Fruit fly (Drosophila melanogaster) whole organism, embryonic: ENCODE data around the gene RpS5b.
A peak's percentile ranks its signal among the peaks of the same experiment; 100 is the strongest.

Experiments used
- Bdp1 ChIP-seq: fragments of 200-800 bp; sonication (Bioruptor generic); optimal IDR thresholded peaks from 3 replicates; lab custom pipeline; 2016; ENCODE audit warnings: missing biosample characterization, missing genetic modification characterization
- Bteb2 ChIP-seq: fragments of 200-800 bp; sonication (Bioruptor generic); optimal IDR thresholded peaks from 2 replicates; lab custom pipeline; 2016; ENCODE audit warnings: missing biosample characterization, missing genetic modification characterization
- CG11247 ChIP-seq: fragments of 200-800 bp; sonication (Bioruptor generic); IDR thresholded peaks from 2 replicates; pipeline ENCODE4 v1.3.6; 2022; ENCODE audit warnings: missing biosample characterization, missing genetic modification characterization
- CG12659 ChIP-seq: fragments of 200-800 bp; sonication (Bioruptor generic); optimal IDR thresholded peaks from 3 replicates; lab custom pipeline; 2017; ENCODE audit warnings: mild to moderate bottlenecking, missing biosample characterization, missing genetic modification reagents, missing genetic modification characterization
- CG15073 ChIP-seq: fragments of 200-800 bp; sonication (Bioruptor generic); optimal IDR thresholded peaks from 2 replicates; lab custom pipeline; 2016; ENCODE audit warnings: missing biosample characterization, missing genetic modification characterization
- CG15479 ChIP-seq: fragments of 200-800 bp; sonication (Bioruptor generic); optimal IDR thresholded peaks from 3 replicates; lab custom pipeline; 2019; ENCODE audit warnings: missing biosample characterization, mild to moderate bottlenecking, missing genetic modification characterization, moderate library complexity
- CG17186 ChIP-seq: fragments of 200-800 bp; sonication (Bioruptor generic); optimal IDR thresholded peaks from 3 replicates; lab custom pipeline; 2017; ENCODE audit warnings: missing biosample characterization, missing genetic modification reagents, missing genetic modification characterization
- CG17568 ChIP-seq: fragments of 200-800 bp; sonication (Bioruptor generic); optimal IDR thresholded peaks from 2 replicates; lab custom pipeline; 2018; ENCODE audit warnings: missing biosample characterization, mild to moderate bottlenecking, missing genetic modification characterization, moderate library complexity
- CG17802 ChIP-seq: fragments of 200-800 bp; sonication (Bioruptor generic); optimal IDR thresholded peaks from 2 replicates; lab custom pipeline; 2018; ENCODE audit warnings: missing biosample characterization, mild to moderate bottlenecking, missing genetic modification characterization, moderate library complexity
- CG30403 ChIP-seq: fragments of 200-800 bp; sonication (Bioruptor generic); optimal IDR thresholded peaks from 3 replicates; lab custom pipeline; 2016; ENCODE audit warnings: missing biosample characterization, missing genetic modification characterization
- CG31388 ChIP-seq: fragments of 200-800 bp; sonication (Bioruptor generic); optimal IDR thresholded peaks from 2 replicates; lab custom pipeline; 2016; ENCODE audit warnings: missing biosample characterization, missing genetic modification characterization
- CG32532 ChIP-seq: fragments of 200-800 bp; sonication (Bioruptor generic); IDR thresholded peaks from 2 replicates; pipeline ENCODE4 v1.3.6; 2022; ENCODE audit warnings: missing biosample characterization, missing genetic modification characterization
- CG33213 ChIP-seq: fragments of 200-800 bp; sonication (Bioruptor generic); optimal IDR thresholded peaks from 3 replicates; lab custom pipeline; 2016; ENCODE audit warnings: missing biosample characterization, missing genetic modification characterization
- CG3407 ChIP-seq: fragments of 200-800 bp; sonication (Bioruptor generic); optimal IDR thresholded peaks from 2 replicates; lab custom pipeline; 2018; ENCODE audit warnings: missing biosample characterization, mild to moderate bottlenecking, missing genetic modification characterization
- CG3838 ChIP-seq: fragments of 200-800 bp; sonication (Bioruptor generic); optimal IDR thresholded peaks from 3 replicates; lab custom pipeline; 2016; ENCODE audit warnings: missing biosample characterization, missing genetic modification characterization
- CG3847 ChIP-seq: fragments of 200-800 bp; sonication (Bioruptor generic); IDR thresholded peaks from 2 replicates; pipeline ENCODE4 v1.3.6; 2022; ENCODE audit warnings: missing biosample characterization, missing genetic modification characterization
- CG5953 ChIP-seq: fragments of 200-800 bp; sonication (Bioruptor generic); IDR thresholded peaks from 2 replicates; pipeline ENCODE4 v1.3.6; 2022; ENCODE audit warnings: missing biosample characterization, missing genetic modification characterization
- CG6254 ChIP-seq: fragments of 200-800 bp; sonication (Bioruptor generic); optimal IDR thresholded peaks from 3 replicates; lab custom pipeline; 2017; ENCODE audit warnings: mild to moderate bottlenecking, missing biosample characterization, missing genetic modification reagents, missing genetic modification characterization
- CG7357 ChIP-seq: fragments of 200-800 bp; sonication (Bioruptor generic); IDR thresholded peaks from 3 replicates; pipeline ENCODE4 v1.3.6; 2022; ENCODE audit warnings: missing biosample characterization, missing genetic modification characterization
- CG7556 ChIP-seq: fragments of 200-800 bp; sonication (Bioruptor generic); optimal IDR thresholded peaks from 2 replicates; lab custom pipeline; 2017; ENCODE audit warnings: missing biosample characterization, mild to moderate bottlenecking, missing genetic modification characterization
- CrebB ChIP-seq: fragments of 200-800 bp; sonication (Bioruptor generic); optimal IDR thresholded peaks from 3 replicates; lab custom pipeline; 2018; ENCODE audit warnings: missing biosample characterization, mild to moderate bottlenecking, missing genetic modification characterization
- Dip2 ChIP-seq: fragments of 200-800 bp; sonication (Bioruptor generic); IDR thresholded peaks from 2 replicates; pipeline ENCODE4 v1.3.6; 2022; ENCODE audit warnings: missing biosample characterization, missing genetic modification characterization
- Fer2 ChIP-seq: fragments of 200-800 bp; sonication (Bioruptor generic); optimal IDR thresholded peaks from 2 replicates; lab custom pipeline; 2018; ENCODE audit warnings: missing biosample characterization, mild to moderate bottlenecking, missing genetic modification characterization, moderate library complexity
- HmgD ChIP-seq: fragments of 200-800 bp; sonication (Bioruptor generic); optimal IDR thresholded peaks from 3 replicates; lab custom pipeline; 2016; ENCODE audit warnings: missing biosample characterization, missing genetic modification characterization
- Lim3 ChIP-seq: fragments of 200-800 bp; sonication (Bioruptor generic); IDR thresholded peaks from 2 replicates; pipeline ENCODE4 v1.3.6; 2022; ENCODE audit warnings: missing biosample characterization, missing genetic modification characterization
- Oli ChIP-seq: fragments of 200-800 bp; sonication (Bioruptor generic); optimal IDR thresholded peaks from 2 replicates; lab custom pipeline; 2018; ENCODE audit warnings: missing biosample characterization, mild to moderate bottlenecking, missing genetic modification characterization, moderate library complexity
- Poxn ChIP-seq: fragments of 200-800 bp; sonication (Bioruptor generic); IDR thresholded peaks from 2 replicates; pipeline ENCODE4 v1.3.6; 2022; ENCODE audit warnings: missing biosample characterization, missing genetic modification characterization
- Stat92E ChIP-seq, 3 experiments: fragments of >200 bp in 2 of 3; fragments of 200-800 bp in 1 of 3; sonication (Bioruptor generic) in 1 of 3; optimal IDR thresholded peaks; 2 replicates each; lab custom pipeline; 2017 to 2019; ENCODE audit warnings: missing biosample characterization in 3 of 3, missing genetic modification characterization in 3 of 3, mild to moderate bottlenecking in 1 of 3, moderate library complexity in 1 of 3
- Usf ChIP-seq: fragments of 200-800 bp; sonication (Bioruptor generic); optimal IDR thresholded peaks from 2 replicates; lab custom pipeline; 2017; ENCODE audit warnings: missing genotype, missing biosample characterization, missing genetic modification characterization
- ato ChIP-seq: fragments of 200-800 bp; sonication (Bioruptor generic); IDR thresholded peaks from 2 replicates; pipeline ENCODE4 v1.3.6; 2022; ENCODE audit warnings: missing biosample characterization, missing genetic modification characterization; ENCODE audit not compliant: partially characterized antibody
- bigmax ChIP-seq: fragments of 200-800 bp; sonication (Bioruptor generic); optimal IDR thresholded peaks from 2 replicates; lab custom pipeline; 2018; ENCODE audit warnings: missing biosample characterization, mild to moderate bottlenecking, missing genetic modification characterization
- br ChIP-seq: fragments of >200 bp; optimal IDR thresholded peaks from 2 replicates; lab custom pipeline; 2017
- dmrt11E ChIP-seq: fragments of 200-800 bp; sonication (Bioruptor generic); optimal IDR thresholded peaks from 3 replicates; lab custom pipeline; 2018; ENCODE audit warnings: missing biosample characterization, mild to moderate bottlenecking, missing genetic modification characterization, moderate library complexity
- fd64A ChIP-seq: fragments of 200-800 bp; sonication (Bioruptor generic); optimal IDR thresholded peaks from 3 replicates; lab custom pipeline; 2018; ENCODE audit warnings: missing biosample characterization, mild to moderate bottlenecking, missing genetic modification characterization
- gce ChIP-seq: fragments of 200-800 bp; sonication (Bioruptor generic); IDR thresholded peaks from 3 replicates; pipeline ENCODE4 v1.3.6; 2022; ENCODE audit warnings: missing biosample characterization, missing genetic modification characterization
- gt ChIP-seq: fragments of 200-800 bp; sonication (Bioruptor generic); IDR thresholded peaks from 2 replicates; pipeline ENCODE4 v1.3.6; 2022; ENCODE audit warnings: missing biosample characterization, missing genetic modification characterization
- jumu ChIP-seq: fragments of 200-800 bp; sonication (Bioruptor generic); optimal IDR thresholded peaks from 3 replicates; lab custom pipeline; 2016; ENCODE audit warnings: missing biosample characterization, missing genetic modification characterization
- kni ChIP-seq: fragments of 200-800 bp; sonication (Bioruptor generic); optimal IDR thresholded peaks from 3 replicates; lab custom pipeline; 2017; ENCODE audit warnings: mild to moderate bottlenecking, missing biosample characterization, missing genetic modification reagents, missing genetic modification characterization
- maf-S ChIP-seq: fragments of 200-800 bp; sonication (Bioruptor generic); optimal IDR thresholded peaks from 2 replicates; lab custom pipeline; 2016; ENCODE audit warnings: missing biosample characterization, missing genetic modification characterization
- pan ChIP-seq, 4 experiments: fragments of >200 bp in 3 of 4; fragments of 200-800 bp in 1 of 4; sonication (Bioruptor generic) in 1 of 4; optimal IDR thresholded peaks in 3 of 4; IDR thresholded peaks in 1 of 4; 2 replicates each; pipeline versions ENCODE4 v1.3.6 to Lab custom; 2017 to 2022; ENCODE audit warnings: missing biosample characterization in 2 of 4, missing genetic modification characterization in 2 of 4, mixed read lengths in 1 of 4
- pros ChIP-seq: fragments of 200-800 bp; sonication (Bioruptor generic); optimal IDR thresholded peaks from 3 replicates; lab custom pipeline; 2019; ENCODE audit warnings: missing biosample characterization, mild to moderate bottlenecking, missing genetic modification characterization, moderate library complexity
- ranshi ChIP-seq: fragments of 200-800 bp; sonication (Bioruptor generic); IDR thresholded peaks from 2 replicates; pipeline ENCODE4 v1.3.6; 2022; ENCODE audit warnings: missing biosample characterization, missing genetic modification characterization
- repo ChIP-seq: fragments of 200-800 bp; sonication (Bioruptor generic); optimal IDR thresholded peaks from 2 replicates; lab custom pipeline; 2016; ENCODE audit warnings: missing biosample characterization, missing genetic modification characterization
- scrt ChIP-seq: fragments of 200-800 bp; sonication (Bioruptor generic); optimal IDR thresholded peaks from 2 replicates; lab custom pipeline; 2018; ENCODE audit warnings: missing biosample characterization, mild to moderate bottlenecking, missing genetic modification characterization, moderate library complexity
- so ChIP-seq: fragments of 200-800 bp; sonication (Bioruptor generic); IDR thresholded peaks from 3 replicates; pipeline ENCODE4 v1.3.6; 2022; ENCODE audit warnings: missing biosample characterization, missing genetic modification characterization
- tll ChIP-seq, 2 experiments: fragments of 200-800 bp in 1 of 2; fragments of >200 bp in 1 of 2; sonication (Bioruptor generic) in 1 of 2; optimal IDR thresholded peaks; 2 replicates each; lab custom pipeline; 2017 to 2019; ENCODE audit warnings: missing biosample characterization in 2 of 2, missing genetic modification characterization in 2 of 2, mild to moderate bottlenecking in 1 of 2, moderate library complexity in 1 of 2
- tx ChIP-seq: fragments of 200-800 bp; sonication (Bioruptor generic); optimal IDR thresholded peaks from 2 replicates; lab custom pipeline; 2016; ENCODE audit warnings: missing biosample characterization, missing genetic modification characterization
- unc-4 ChIP-seq: fragments of 200-800 bp; sonication (Bioruptor generic); IDR thresholded peaks from 2 replicates; pipeline ENCODE4 v1.3.6; 2022; ENCODE audit warnings: missing biosample characterization, missing genetic modification characterization; ENCODE audit not compliant: partially characterized antibody

The RpS5b gene

DNA sequence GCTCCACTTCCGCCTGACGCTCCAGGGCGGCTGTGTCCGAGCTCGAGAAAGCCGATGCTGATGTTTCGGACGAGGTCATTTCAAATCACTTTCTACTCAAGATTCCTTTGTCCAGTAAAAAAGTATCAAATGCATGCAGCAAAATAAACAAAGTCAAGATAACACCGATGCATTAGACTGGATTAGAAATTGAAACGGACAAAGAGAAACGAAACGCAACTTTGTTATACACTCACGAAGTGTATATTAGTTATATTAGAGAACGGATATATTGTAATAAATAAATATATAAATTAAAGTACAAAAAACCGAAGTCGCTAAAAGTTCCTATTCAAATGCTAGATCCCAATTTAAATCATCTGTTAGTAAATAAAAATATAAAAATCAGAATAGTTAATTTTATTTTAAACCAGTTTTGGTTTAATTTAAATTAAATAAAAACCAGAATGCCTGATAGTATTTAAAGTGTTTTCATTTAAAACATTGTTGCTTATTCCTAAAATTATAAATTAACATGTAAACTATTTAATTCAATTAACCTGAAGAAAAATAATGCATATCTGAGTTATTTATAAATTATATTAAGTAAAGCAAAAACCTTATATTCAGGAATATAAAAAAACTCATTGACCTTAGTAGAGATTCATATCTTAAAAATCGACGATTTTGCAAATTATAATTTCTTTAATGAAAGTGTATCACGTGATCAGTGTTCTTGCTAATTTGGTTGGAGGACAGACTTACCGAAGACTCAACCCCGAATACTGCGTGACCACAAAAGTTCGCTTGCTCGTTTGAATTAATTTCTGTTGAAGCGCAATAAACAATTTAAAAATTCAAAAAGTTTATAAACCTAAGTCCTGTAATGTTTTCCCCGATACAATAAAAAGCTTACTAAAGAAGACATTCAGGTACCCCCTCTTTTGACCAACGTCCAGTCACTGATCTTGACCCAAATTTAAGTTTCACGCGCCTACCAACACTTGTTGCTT is 7.3 kb downstream of the RpS5b start, which contains the start of gene Dph2 (continued):
- TF ChIP-seq CG5953 (GFP tag; lab: Robert Waterston, UW) (peak; percentile 73), pros (GFP tag; lab: Kevin White, UChicago) (no peak), Usf (GFP tag; lab: Kevin White, UChicago) (peak; percentile 100), ranshi (GFP tag; lab: Robert Waterston, UW) (peak; percentile 86), br (lab: Kevin White, UChicago) (no peak), CG31388 (GFP tag; lab: Kevin White, UChicago) (no peak), tll (GFP tag; optimal IDR thresholded peaks at IDR 0.05; lab: Kevin White, UChicago) (no peak), CG7556 (peak; percentile 40), dmrt11E (tag; lab: Kevin White, UChicago) (peak; percentile 83), HmgD (GFP tag; lab: Kevin White, UChicago) (peak; percentile 12), CG3838 (GFP tag; lab: Kevin White, UChicago) (no peak), CG32532 (GFP tag; lab: Robert Waterston, UW) (peak; percentile 92), kni (peak; percentile 67), CG11247 (GFP tag; lab: Robert Waterston, UW) (peak; percentile 70; the same call in 1 of the 2 replicates), Oli (tag; lab: Kevin White, UChicago) (peak; percentile 63), CG15073 (GFP tag; lab: Kevin White, UChicago) (no peak), fd64A (no peak), unc-4 (GFP tag; lab: Robert Waterston, UW) (no peak), scrt (GFP tag; lab: Kevin White, UChicago) (peak; percentile 25), repo (peak; percentile 11), CG12659 (GFP tag; lab: Kevin White, UChicago) (peak; percentile 79), Lim3 (GFP tag; lab: Robert Waterston, UW) (no peak), pan (optimal IDR thresholded peaks at IDR 0.05; lab: Kevin White, UChicago) (no peak), pan (GFP tag; optimal IDR thresholded peaks at IDR 0.05 in 1 of 2, IDR thresholded peaks at IDR 0.05 in 1 of 2) (peak in 1 of 2 experiments; percentile 86), CG17186 (GFP tag; lab: Kevin White, UChicago) (peak; percentile 62), Dip2 (GFP tag; lab: Robert Waterston, UW) (no peak), so (GFP tag; lab: Robert Waterston, UW) (no peak), jumu (GFP tag; lab: Kevin White, UChicago) (peak; percentile 38), CG30403 (GFP tag; lab: Kevin White, UChicago) (peak; percentile 54), Fer2 (tag; lab: Kevin White, UChicago) (peak; percentile 66), Bdp1 (GFP tag; lab: Kevin White, UChicago) (peak; percentile 26), Poxn (GFP tag; lab: Robert Waterston, UW) (no peak), Stat92E (GFP tag; optimal IDR thresholded peaks at IDR 0.05; lab: Kevin White, UChicago) (no peak), Bteb2 (GFP tag; lab: Kevin White, UChicago) (peak; percentile 16), CG33213 (GFP tag; lab: Kevin White, UChicago) (peak; percentile 48), CG7357 (GFP tag; lab: Robert Waterston, UW) (peak; percentile 37; the same call in 1 of the 3 replicates), tx (GFP tag; lab: Kevin White, UChicago) (no peak), gt (no peak), bigmax (GFP tag; lab: Kevin White, UChicago) (no peak), CG15479 (GFP tag; lab: Kevin White, UChicago) (no peak), CG6254 (no peak), CG17568 (no peak), gce (GFP tag; lab: Robert Waterston, UW) (peak; percentile 60; the same call in 1 of the 3 replicates), ato (GFP tag; lab: Robert Waterston, UW) (no peak), CG3407 (GFP tag; lab: Kevin White, UChicago) (no peak), CG17802 (peak; percentile 56), CG3847 (GFP tag; lab: Robert Waterston, UW) (peak; percentile 75), maf-S (GFP tag; lab: Kevin White, UChicago) (peak; percentile 14), CrebB (tag; lab: Kevin White, UChicago) (peak; percentile 56)
